Fruit fly (Drosophila melanogaster) whole organism, embryonic: Measurements from ENCODE around the gene CG4709.

ENCODE experiments used
- Bgb ChIP-seq: fragments of 200-800 bp; sonication (Bioruptor generic); IDR thresholded peaks from 2 replicates; pipeline ENCODE4 v1.3.6; 2022; ENCODE audit warnings: missing biosample characterization, missing genetic modification characterization; ENCODE audit not compliant: partially characterized antibody
- Blimp-1 ChIP-seq: fragments of 200-800 bp; sonication (Bioruptor generic); optimal IDR thresholded peaks from 3 replicates; lab custom pipeline; 2018; ENCODE audit warnings: missing biosample characterization, missing genetic modification characterization, mild to moderate bottlenecking, moderate library complexity, missing genetic modification reagents
- CG11247 ChIP-seq: fragments of 200-800 bp; sonication (Bioruptor generic); IDR thresholded peaks from 2 replicates; pipeline ENCODE4 v1.3.6; 2022; ENCODE audit warnings: missing biosample characterization, missing genetic modification characterization
- CG11398 ChIP-seq: fragments of 200-800 bp; sonication (Bioruptor generic); optimal IDR thresholded peaks from 2 replicates; lab custom pipeline; 2016; ENCODE audit warnings: missing biosample characterization, missing genetic modification characterization
- CG11504 ChIP-seq: fragments of 200-800 bp; sonication (Bioruptor generic); optimal IDR thresholded peaks from 3 replicates; lab custom pipeline; 2019; ENCODE audit warnings: missing biosample characterization, mild to moderate bottlenecking, missing genetic modification characterization, moderate library complexity
- CG11723 ChIP-seq: fragments of 200-800 bp; sonication (Bioruptor generic); optimal IDR thresholded peaks from 2 replicates; lab custom pipeline; 2017; ENCODE audit warnings: missing biosample characterization, mild to moderate bottlenecking, missing genetic modification characterization
- CG12104 ChIP-seq: fragments of 200-800 bp; sonication (Bioruptor generic); optimal IDR thresholded peaks from 3 replicates; lab custom pipeline; 2016; ENCODE audit warnings: missing biosample characterization, missing genetic modification characterization
- CG12391 ChIP-seq: fragments of 200-800 bp; sonication (Bioruptor generic); optimal IDR thresholded peaks from 3 replicates; lab custom pipeline; 2018; ENCODE audit warnings: missing biosample characterization, mild to moderate bottlenecking, missing genetic modification characterization, moderate library complexity
- CG13424 ChIP-seq: fragments of 200-800 bp; sonication (Bioruptor generic); optimal IDR thresholded peaks from 2 replicates; lab custom pipeline; 2019; ENCODE audit warnings: missing biosample characterization, mild to moderate bottlenecking, missing genetic modification characterization, moderate library complexity
- CG14014 ChIP-seq: fragments of 200-800 bp; sonication (Bioruptor generic); IDR thresholded peaks from 2 replicates; pipeline ENCODE4 v1.3.6; 2022; ENCODE audit warnings: missing biosample characterization, missing genetic modification characterization
- CG14667 ChIP-seq: fragments of 200-800 bp; sonication (Bioruptor generic); IDR thresholded peaks from 2 replicates; pipeline ENCODE4 v1.3.6; 2022; ENCODE audit warnings: missing biosample characterization, missing genetic modification characterization
- CG15011 ChIP-seq: fragments of 200-800 bp; sonication (Bioruptor generic); optimal IDR thresholded peaks from 3 replicates; lab custom pipeline; 2018; ENCODE audit warnings: missing biosample characterization, mild to moderate bottlenecking, missing genetic modification characterization
- CG1603 ChIP-seq: fragments of 200-800 bp; sonication (Bioruptor generic); optimal IDR thresholded peaks from 2 replicates; lab custom pipeline; 2019; ENCODE audit warnings: missing biosample characterization, mild to moderate bottlenecking, missing genetic modification characterization, moderate library complexity
- CG17186 ChIP-seq: fragments of 200-800 bp; sonication (Bioruptor generic); optimal IDR thresholded peaks from 3 replicates; lab custom pipeline; 2017; ENCODE audit warnings: missing biosample characterization, missing genetic modification reagents, missing genetic modification characterization
- CG1792 ChIP-seq: fragments of 200-800 bp; sonication (Bioruptor generic); optimal IDR thresholded peaks from 2 replicates; lab custom pipeline; 2016; ENCODE audit warnings: missing biosample characterization, missing genetic modification characterization
- CG32532 ChIP-seq: fragments of 200-800 bp; sonication (Bioruptor generic); IDR thresholded peaks from 2 replicates; pipeline ENCODE4 v1.3.6; 2022; ENCODE audit warnings: missing biosample characterization, missing genetic modification characterization
- CG4360 ChIP-seq: fragments of 200-800 bp; sonication (Bioruptor generic); IDR thresholded peaks from 2 replicates; pipeline ENCODE4 v1.3.6; 2022; ENCODE audit warnings: missing biosample characterization, missing genetic modification characterization
- CG4424 ChIP-seq: fragments of 200-800 bp; sonication (Bioruptor generic); optimal IDR thresholded peaks from 3 replicates; lab custom pipeline; 2016; ENCODE audit warnings: missing biosample characterization, missing genetic modification characterization
- CG6272 ChIP-seq: fragments of 200-800 bp; sonication (Bioruptor generic); IDR thresholded peaks from 2 replicates; pipeline ENCODE4 v1.3.6; 2022; ENCODE audit warnings: missing biosample characterization, missing genetic modification characterization
- CG7372 ChIP-seq: fragments of 200-800 bp; sonication (Bioruptor generic); IDR thresholded peaks from 2 replicates; pipeline ENCODE4 v1.3.6; 2022; ENCODE audit warnings: missing biosample characterization, missing genetic modification characterization
- D ChIP-seq, 2 experiments: fragments of 200-800 bp in 1 of 2; fragments of >200 bp in 1 of 2; sonication (Bioruptor generic) in 1 of 2; optimal IDR thresholded peaks; 2 replicates in 1 of 2; 3 replicates in 1 of 2; lab custom pipeline; 2017; ENCODE audit warnings: mild to moderate bottlenecking in 1 of 2, missing biosample characterization in 1 of 2, missing genetic modification characterization in 1 of 2, missing genetic modification reagents in 1 of 2
- Gsc ChIP-seq: fragments of 200-800 bp; sonication (Bioruptor generic); IDR thresholded peaks from 2 replicates; pipeline ENCODE4 v1.3.6; 2022; ENCODE audit warnings: missing biosample characterization, missing genetic modification characterization
- HLHmδ ChIP-seq: fragments of 200-800 bp; sonication (Bioruptor generic); optimal IDR thresholded peaks from 2 replicates; lab custom pipeline; 2018; ENCODE audit warnings: missing biosample characterization, mild to moderate bottlenecking, missing genetic modification characterization, moderate library complexity
- Mad ChIP-seq: fragments of 200-800 bp; sonication (Bioruptor generic); optimal IDR thresholded peaks from 2 replicates; lab custom pipeline; 2016; ENCODE audit warnings: missing biosample characterization, missing genetic modification characterization
- Mes4 ChIP-seq: fragments of 200-800 bp; sonication (Bioruptor generic); optimal IDR thresholded peaks from 2 replicates; lab custom pipeline; 2016; ENCODE audit warnings: missing biosample characterization, missing genetic modification characterization
- Myb ChIP-seq: fragments of 200-800 bp; sonication (Bioruptor generic); optimal IDR thresholded peaks from 2 replicates; lab custom pipeline; 2016; ENCODE audit warnings: missing biosample characterization, missing genetic modification characterization
- NfI ChIP-seq: fragments of 200-800 bp; sonication (Bioruptor generic); optimal IDR thresholded peaks from 3 replicates; lab custom pipeline; 2018; ENCODE audit warnings: missing biosample characterization, mild to moderate bottlenecking, missing genetic modification characterization, moderate library complexity
- Pdp1 ChIP-seq, 2 experiments: fragments of 200-800 bp; sonication (Bioruptor generic); optimal IDR thresholded peaks; 3 replicates each; lab custom pipeline; 2016; ENCODE audit warnings: missing biosample characterization in 2 of 2, missing genetic modification characterization in 2 of 2, mild to moderate bottlenecking in 1 of 2, moderate library complexity in 1 of 2
- Ptx1 ChIP-seq: fragments of 200-800 bp; sonication (Bioruptor generic); IDR thresholded peaks from 2 replicates; pipeline ENCODE4 v1.3.6; 2022; ENCODE audit warnings: missing biosample characterization, missing genetic modification characterization
- Ravus ChIP-seq: fragments of 200-800 bp; sonication (Bioruptor generic); IDR thresholded peaks from 2 replicates; pipeline ENCODE4 v1.3.6; 2022; ENCODE audit warnings: missing biosample characterization, missing genetic modification characterization
- Sin3A ChIP-seq: fragments of >200 bp; optimal IDR thresholded peaks from 2 replicates; lab custom pipeline; 2018
- Sry-δ ChIP-seq: fragments of 200-800 bp; sonication (Bioruptor generic); optimal IDR thresholded peaks from 2 replicates; lab custom pipeline; 2016; ENCODE audit warnings: missing biosample characterization, missing genetic modification characterization
- Ssrp ChIP-seq: fragments of 200-800 bp; sonication (Bioruptor generic); optimal IDR thresholded peaks from 2 replicates; lab custom pipeline; 2018; ENCODE audit warnings: missing biosample characterization, mild to moderate bottlenecking, missing genetic modification characterization, moderate library complexity
- ara ChIP-seq: fragments of 200-800 bp; sonication (Bioruptor generic); IDR thresholded peaks from 2 replicates; pipeline ENCODE4 v1.3.6; 2022; ENCODE audit warnings: missing biosample characterization, missing genetic modification characterization
- ash1 ChIP-seq: fragments of 200-800 bp; sonication (Bioruptor generic); optimal IDR thresholded peaks from 2 replicates; lab custom pipeline; 2018; ENCODE audit warnings: missing biosample characterization, mild to moderate bottlenecking, missing genetic modification characterization
- cato ChIP-seq: fragments of 200-800 bp; sonication (Bioruptor generic); optimal IDR thresholded peaks from 2 replicates; lab custom pipeline; 2016; ENCODE audit warnings: missing biosample characterization, missing genetic modification characterization, borderline replicate concordance
- crc ChIP-seq: fragments of 200-800 bp; sonication (Bioruptor generic); optimal IDR thresholded peaks from 2 replicates; lab custom pipeline; 2016; ENCODE audit warnings: missing biosample characterization, missing genetic modification characterization
- croc ChIP-seq: fragments of 200-800 bp; sonication (Bioruptor generic); conservative IDR thresholded peaks from 3 replicates; pipeline ENCODE4 v1.3.6; 2022; ENCODE audit warnings: missing biosample characterization, missing genetic modification characterization
- dpn ChIP-seq, 2 experiments: fragments of 200-800 bp; sonication (Bioruptor generic); optimal IDR thresholded peaks; 3 replicates each; lab custom pipeline; 2016; ENCODE audit warnings: missing biosample characterization in 2 of 2, missing genetic modification characterization in 2 of 2
- ewg ChIP-seq: fragments of 200-800 bp; sonication (Bioruptor generic); optimal IDR thresholded peaks from 3 replicates; lab custom pipeline; 2017; ENCODE audit warnings: mild to moderate bottlenecking, missing biosample characterization, missing genetic modification reagents, missing genetic modification characterization
- grau ChIP-seq: fragments of 200-800 bp; optimal IDR thresholded peaks from 3 replicates; lab custom pipeline; 2019; ENCODE audit warnings: missing biosample characterization, mild to moderate bottlenecking, missing genetic modification characterization, moderate library complexity
- lmd ChIP-seq: fragments of 200-800 bp; sonication (Bioruptor generic); IDR thresholded peaks from 2 replicates; pipeline ENCODE4 v1.3.6; 2022; ENCODE audit warnings: missing biosample characterization, missing genetic modification characterization
- otp ChIP-seq: fragments of 200-800 bp; sonication (Bioruptor generic); IDR thresholded peaks from 3 replicates; pipeline ENCODE4, ENCODE4 v1.3.6; 2022; ENCODE audit warnings: missing biosample characterization, missing genetic modification characterization
- rib ChIP-seq: fragments of 200-800 bp; sonication (Bioruptor generic); IDR thresholded peaks from 2 replicates; pipeline ENCODE4 v1.3.6; 2022; ENCODE audit warnings: missing biosample characterization, missing genetic modification characterization
- sim ChIP-seq: fragments of 200-800 bp; sonication (Bioruptor generic); IDR thresholded peaks from 2 replicates; pipeline ENCODE4 v1.3.6; 2022; ENCODE audit warnings: missing biosample characterization, missing genetic modification characterization
- sr ChIP-seq: fragments of 200-800 bp; sonication (Bioruptor generic); IDR thresholded peaks from 3 replicates; pipeline ENCODE4 v1.3.6; 2022; ENCODE audit warnings: missing biosample characterization, missing genetic modification characterization
- ttk ChIP-seq: fragments of 200-800 bp; sonication (Bioruptor generic); IDR thresholded peaks from 2 replicates; pipeline ENCODE4 v2.1.2; 2022; ENCODE audit warnings: missing biosample characterization, missing genetic modification characterization
- wor ChIP-seq: fragments of 200-800 bp; sonication (Bioruptor generic); IDR thresholded peaks from 2 replicates; pipeline ENCODE4 v1.3.6; 2022; ENCODE audit warnings: missing biosample characterization, missing genetic modification characterization

Gene CG4709

dm6 chr2L:9986402-9987350 lies 32.6 kb downstream of the CG4709 start (continued):
- TF ChIP-seq HLHmδ (GFP tag; lab: Kevin White, UChicago) = no peak
- TF ChIP-seq wor (GFP tag; lab: Robert Waterston, UW) = peak; percentile 34
- no peak for TF ChIP-seq CG14014
- TF ChIP-seq NfI (GFP tag; lab: Kevin White, UChicago) = peak; percentile 47
- TF ChIP-seq Myb (GFP tag; lab: Kevin White, UChicago) = no peak
- 0 out of 2 replicates have a peak, but pooled peaks have one; percentile 38 for TF ChIP-seq CG7372 (GFP tag; lab: Robert Waterston, UW)
- peak; percentile 83 for TF ChIP-seq CG1603
- TF ChIP-seq Sin3A = no peak
- TF ChIP-seq ara (GFP tag; lab: Robert Waterston, UW) = peak; percentile 74
- TF ChIP-seq CG11398 (GFP tag; lab: Kevin White, UChicago) = no peak
- TF ChIP-seq Mad (GFP tag; lab: Kevin White, UChicago) = no peak
- TF ChIP-seq CG17186 (GFP tag; lab: Kevin White, UChicago) = no peak
- peak; percentile 65 for TF ChIP-seq CG14667 (GFP tag; lab: Robert Waterston, UW)
- TF ChIP-seq CG11247 (GFP tag; lab: Robert Waterston, UW) = peak; percentile 53; the same call in 1 of the 2 replicates
- no peak for TF ChIP-seq CG11723 (GFP tag; lab: Kevin White, UChicago)
- peak; percentile 70; the same call in 2 of the 3 replicates for TF ChIP-seq otp (GFP tag; lab: Robert Waterston, UW)
- TF ChIP-seq CG4360 (GFP tag; lab: Robert Waterston, UW) = peak; percentile 34; the same call in 1 of the 2 replicates
- no peak for TF ChIP-seq rib (GFP tag; lab: Robert Waterston, UW)
- peak in 1 of 2 experiments; percentile 36 for TF ChIP-seq Pdp1 (GFP tag; optimal IDR thresholded peaks at IDR 0.05; lab: Kevin White, UChicago)
- no peak for TF ChIP-seq CG15011 (GFP tag; lab: Kevin White, UChicago)
- no peak for TF ChIP-seq Gsc
- TF ChIP-seq lmd (GFP tag; lab: Robert Waterston, UW) = peak; percentile 65
- TF ChIP-seq ewg = peak; percentile 36
- TF ChIP-seq Ssrp (tag; lab: Kevin White, UChicago) = peak; percentile 59
- no peak for TF ChIP-seq D (optimal IDR thresholded peaks at IDR 0.05; lab: Kevin White, UChicago)
- peak; percentile 67 for TF ChIP-seq D (GFP tag; optimal IDR thresholded peaks at IDR 0.05; lab: Kevin White, UChicago)
- no peak for TF ChIP-seq CG4424
- TF ChIP-seq croc (GFP tag; lab: Robert Waterston, UW) = peak; percentile 68
- TF ChIP-seq sim (GFP tag; lab: Robert Waterston, UW) = peak; percentile 59; the same call in 1 of the 2 replicates
- TF ChIP-seq ash1 = no peak
- peak; percentile 18; the same call in 1 of the 2 replicates for TF ChIP-seq CG32532 (GFP tag; lab: Robert Waterston, UW)
- TF ChIP-seq CG1792 (GFP tag; lab: Kevin White, UChicago) = no peak
- TF ChIP-seq cato (GFP tag; lab: Kevin White, UChicago) = no peak
- TF ChIP-seq Blimp-1 (GFP tag; lab: Kevin White, UChicago) = peak; percentile 78
- TF ChIP-seq CG13424 (tag; lab: Kevin White, UChicago) = peak; percentile 34
- 0 out of 3 replicates have a peak, but pooled peaks have one; percentile 33 for TF ChIP-seq sr (GFP tag; lab: Robert Waterston, UW)
- peak; percentile 78 for TF ChIP-seq Ptx1
- no peak for TF ChIP-seq Ravus (GFP tag; lab: Robert Waterston, UW)
- TF ChIP-seq CG11504 (tag; lab: Kevin White, UChicago) = peak; percentile 79
- peak; percentile 82 for TF ChIP-seq ttk
- no peak for TF ChIP-seq CG12104 (GFP tag; lab: Kevin White, UChicago)
- TF ChIP-seq grau (tag; lab: Kevin White, UChicago) = peak; percentile 84
- TF ChIP-seq Mes4 (GFP tag; lab: Kevin White, UChicago) = peak; percentile 20
- no peak for TF ChIP-seq crc (GFP tag; lab: Kevin White, UChicago)
- TF ChIP-seq CG6272 = peak; percentile 33; the same call in 1 of the 2 replicates
- no peak for TF ChIP-seq Sry-δ (GFP tag; lab: Kevin White, UChicago)
- TF ChIP-seq CG12391 (tag; lab: Kevin White, UChicago) = peak; percentile 48
- peak; percentile 20 to 56 for TF ChIP-seq dpn (GFP tag; optimal IDR thresholded peaks at IDR 0.05; lab: Kevin White, UChicago)
- no peak for TF ChIP-seq Bgb (GFP tag; lab: Robert Waterston, UW)
